Fruit fly (Drosophila melanogaster) whole organism, embryonic: ENCODE data around the gene plx.

Experiments used
- Ada2b ChIP-seq: fragments of 200-800 bp; sonication (Bioruptor generic); IDR thresholded peaks from 2 replicates; pipeline ENCODE4 v1.3.6; 2022; ENCODE audit warnings: missing biosample characterization, missing genetic modification characterization
- Asciz ChIP-seq: fragments of 200-800 bp; sonication (Bioruptor generic); optimal IDR thresholded peaks from 2 replicates; lab custom pipeline; 2017; ENCODE audit warnings: missing biosample characterization, mild to moderate bottlenecking, missing genetic modification characterization, missing genetic modification reagents
- B-H2 ChIP-seq: fragments of 200-800 bp; sonication (Bioruptor generic); optimal IDR thresholded peaks from 2 replicates; lab custom pipeline; 2018; ENCODE audit warnings: missing biosample characterization, mild to moderate bottlenecking, missing genetic modification characterization
- BEAF-32 ChIP-seq: fragments of 200-800 bp; sonication (Bioruptor generic); optimal IDR thresholded peaks from 3 replicates; lab custom pipeline; 2017; ENCODE audit warnings: missing biosample characterization, missing genetic modification characterization, mild to moderate bottlenecking, moderate library complexity, missing genetic modification reagents
- CG10147 ChIP-seq: fragments of 200-800 bp; sonication (Bioruptor generic); optimal IDR thresholded peaks from 2 replicates; lab custom pipeline; 2019; ENCODE audit warnings: missing biosample characterization, mild to moderate bottlenecking, missing genetic modification characterization, moderate library complexity
- CG12299 ChIP-seq: fragments of 200-800 bp; sonication (Bioruptor generic); optimal IDR thresholded peaks from 2 replicates; lab custom pipeline; 2018; ENCODE audit warnings: missing biosample characterization, mild to moderate bottlenecking, missing genetic modification characterization
- CG13123 ChIP-seq: fragments of 200-800 bp; sonication (Bioruptor generic); optimal IDR thresholded peaks from 2 replicates; lab custom pipeline; 2016; ENCODE audit warnings: missing biosample characterization, missing genetic modification characterization
- CG14050 ChIP-seq: fragments of 200-800 bp; sonication (Bioruptor generic); IDR thresholded peaks from 3 replicates; pipeline ENCODE4 v1.3.6; 2022; ENCODE audit warnings: missing biosample characterization, missing genetic modification characterization
- CG14441 ChIP-seq: fragments of 200-800 bp; sonication (Bioruptor generic); IDR thresholded peaks from 2 replicates; pipeline ENCODE4 v1.3.6; 2022; ENCODE audit warnings: missing biosample characterization, missing genetic modification characterization
- CG14860 ChIP-seq: fragments of 200-800 bp; sonication (Bioruptor generic); IDR thresholded peaks from 3 replicates; pipeline ENCODE4 v1.3.6; 2022; ENCODE audit warnings: missing biosample characterization, missing genetic modification characterization; ENCODE audit not compliant: partially characterized antibody
- CG15479 ChIP-seq: fragments of 200-800 bp; sonication (Bioruptor generic); optimal IDR thresholded peaks from 3 replicates; lab custom pipeline; 2019; ENCODE audit warnings: missing biosample characterization, mild to moderate bottlenecking, missing genetic modification characterization, moderate library complexity
- CG18262 ChIP-seq: fragments of 200-800 bp; optimal IDR thresholded peaks from 3 replicates; lab custom pipeline; 2019; ENCODE audit warnings: missing biosample characterization, mild to moderate bottlenecking, missing genetic modification characterization, moderate library complexity
- CG1832 ChIP-seq: fragments of 200-800 bp; sonication (Bioruptor generic); optimal IDR thresholded peaks from 2 replicates; lab custom pipeline; 2017; ENCODE audit warnings: missing biosample characterization, mild to moderate bottlenecking, missing genetic modification characterization, inconsistent platforms
- CG2116 ChIP-seq: fragments of 200-800 bp; sonication (Bioruptor generic); optimal IDR thresholded peaks from 3 replicates; lab custom pipeline; 2018; ENCODE audit warnings: missing biosample characterization, mild to moderate bottlenecking, missing genetic modification characterization
- CG31441 ChIP-seq: fragments of 200-800 bp; sonication (Bioruptor generic); IDR thresholded peaks from 2 replicates; pipeline ENCODE4 v1.3.6; 2022; ENCODE audit warnings: missing biosample characterization, missing genetic modification characterization
- CG32772 ChIP-seq: fragments of 200-800 bp; sonication (Bioruptor generic); IDR thresholded peaks from 2 replicates; pipeline ENCODE4 v1.3.6; 2022; ENCODE audit warnings: missing biosample characterization, missing genetic modification characterization
- CG33557 ChIP-seq: fragments of 200-800 bp; sonication (Bioruptor generic); optimal IDR thresholded peaks from 2 replicates; lab custom pipeline; 2019; ENCODE audit warnings: missing biosample characterization, mild to moderate bottlenecking, missing genetic modification characterization, moderate library complexity
- CG4730 ChIP-seq: fragments of 200-800 bp; sonication (Bioruptor generic); IDR thresholded peaks from 2 replicates; pipeline ENCODE4 v1.3.6; 2022; ENCODE audit warnings: missing biosample characterization, missing genetic modification characterization
- CG8359 ChIP-seq: fragments of 200-800 bp; sonication (Bioruptor generic); optimal IDR thresholded peaks from 2 replicates; lab custom pipeline; 2017; ENCODE audit warnings: missing biosample characterization, mild to moderate bottlenecking, missing genetic modification characterization, borderline replicate concordance
- CG8388 ChIP-seq: fragments of 200-800 bp; sonication (Bioruptor generic); optimal IDR thresholded peaks from 2 replicates; lab custom pipeline; 2019; ENCODE audit warnings: missing biosample characterization, mild to moderate bottlenecking, missing genetic modification characterization, moderate library complexity
- Deaf1 ChIP-seq: fragments of 200-800 bp; optimal IDR thresholded peaks from 3 replicates; lab custom pipeline; 2019; ENCODE audit warnings: missing biosample characterization, mild to moderate bottlenecking, missing genetic modification characterization, moderate library complexity
- Dip2 ChIP-seq: fragments of 200-800 bp; sonication (Bioruptor generic); IDR thresholded peaks from 2 replicates; pipeline ENCODE4 v1.3.6; 2022; ENCODE audit warnings: missing biosample characterization, missing genetic modification characterization
- Dp ChIP-seq: fragments of 200-800 bp; sonication (Bioruptor generic); optimal IDR thresholded peaks from 2 replicates; lab custom pipeline; 2018; ENCODE audit warnings: missing biosample characterization, mild to moderate bottlenecking, missing genetic modification characterization, moderate library complexity
- Dref ChIP-seq: fragments of 200-800 bp; sonication (Bioruptor generic); IDR thresholded peaks from 2 replicates; pipeline ENCODE4 v1.3.6; 2022; ENCODE audit warnings: missing biosample characterization, missing genetic modification characterization
- Drgx ChIP-seq: fragments of 200-800 bp; sonication (Bioruptor generic); IDR thresholded peaks from 2 replicates; pipeline ENCODE4 v1.3.6; 2022; ENCODE audit warnings: missing biosample characterization, missing genetic modification characterization
- Hand ChIP-seq: fragments of 200-800 bp; sonication (Bioruptor generic); optimal IDR thresholded peaks from 2 replicates; lab custom pipeline; 2017; ENCODE audit warnings: mild to moderate bottlenecking, missing biosample characterization, missing genetic modification reagents, missing genetic modification characterization
- Hr51 ChIP-seq, 2 experiments: fragments of 200-800 bp; sonication (Bioruptor generic); optimal IDR thresholded peaks; 2 replicates in 1 of 2; 3 replicates in 1 of 2; lab custom pipeline; 2016 to 2018; ENCODE audit warnings: missing biosample characterization in 2 of 2, missing genetic modification characterization in 2 of 2, mild to moderate bottlenecking in 1 of 2, moderate library complexity in 1 of 2
- Lhr ChIP-seq: fragments of 200-800 bp; sonication (Bioruptor generic); optimal IDR thresholded peaks from 3 replicates; lab custom pipeline; 2017; ENCODE audit warnings: mild to moderate bottlenecking, missing biosample characterization, missing genetic modification reagents, missing genetic modification characterization
- Poxn ChIP-seq: fragments of 200-800 bp; sonication (Bioruptor generic); IDR thresholded peaks from 2 replicates; pipeline ENCODE4 v1.3.6; 2022; ENCODE audit warnings: missing biosample characterization, missing genetic modification characterization
- Sox100B ChIP-seq: fragments of 200-800 bp; sonication (Bioruptor generic); optimal IDR thresholded peaks from 3 replicates; lab custom pipeline; 2018; ENCODE audit warnings: missing biosample characterization, mild to moderate bottlenecking, missing genetic modification characterization
- ato ChIP-seq: fragments of 200-800 bp; sonication (Bioruptor generic); IDR thresholded peaks from 2 replicates; pipeline ENCODE4 v1.3.6; 2022; ENCODE audit warnings: missing biosample characterization, missing genetic modification characterization; ENCODE audit not compliant: partially characterized antibody
- cato ChIP-seq: fragments of 200-800 bp; sonication (Bioruptor generic); optimal IDR thresholded peaks from 2 replicates; lab custom pipeline; 2016; ENCODE audit warnings: missing biosample characterization, missing genetic modification characterization, borderline replicate concordance
- caup ChIP-seq: fragments of 200-800 bp; sonication (Bioruptor generic); optimal IDR thresholded peaks from 3 replicates; lab custom pipeline; 2017; ENCODE audit warnings: missing biosample characterization, mild to moderate bottlenecking, missing genetic modification characterization, moderate library complexity; ENCODE audit not compliant: severe bottlenecking
- dmrt11E ChIP-seq: fragments of 200-800 bp; sonication (Bioruptor generic); optimal IDR thresholded peaks from 3 replicates; lab custom pipeline; 2018; ENCODE audit warnings: missing biosample characterization, mild to moderate bottlenecking, missing genetic modification characterization, moderate library complexity
- dpn ChIP-seq, 2 experiments: fragments of 200-800 bp; sonication (Bioruptor generic); optimal IDR thresholded peaks; 3 replicates each; lab custom pipeline; 2016; ENCODE audit warnings: missing biosample characterization in 2 of 2, missing genetic modification characterization in 2 of 2
- jing ChIP-seq: fragments of 200-800 bp; sonication (Bioruptor generic); optimal IDR thresholded peaks from 2 replicates; lab custom pipeline; 2018; ENCODE audit warnings: missing biosample characterization, mild to moderate bottlenecking, missing genetic modification characterization
- odd ChIP-seq: fragments of 200-800 bp; sonication (Bioruptor generic); optimal IDR thresholded peaks from 2 replicates; lab custom pipeline; 2017; ENCODE audit warnings: missing biosample characterization, mild to moderate bottlenecking, missing genetic modification characterization
- phol ChIP-seq: fragments of 200-800 bp; sonication (Bioruptor generic); optimal IDR thresholded peaks from 3 replicates; lab custom pipeline; 2018; ENCODE audit warnings: missing biosample characterization, mild to moderate bottlenecking, missing genetic modification characterization, moderate library complexity
- repo ChIP-seq: fragments of 200-800 bp; sonication (Bioruptor generic); optimal IDR thresholded peaks from 2 replicates; lab custom pipeline; 2016; ENCODE audit warnings: missing biosample characterization, missing genetic modification characterization
- slbo ChIP-seq: fragments of 200-800 bp; sonication (Bioruptor generic); IDR thresholded peaks from 2 replicates; pipeline ENCODE4 v1.3.6; 2022; ENCODE audit warnings: missing biosample characterization, missing genetic modification characterization
- so ChIP-seq: fragments of 200-800 bp; sonication (Bioruptor generic); IDR thresholded peaks from 3 replicates; pipeline ENCODE4 v1.3.6; 2022; ENCODE audit warnings: missing biosample characterization, missing genetic modification characterization
- sr ChIP-seq: fragments of 200-800 bp; sonication (Bioruptor generic); IDR thresholded peaks from 3 replicates; pipeline ENCODE4 v1.3.6; 2022; ENCODE audit warnings: missing biosample characterization, missing genetic modification characterization
- toy ChIP-seq: fragments of 200-800 bp; sonication (Bioruptor generic); IDR thresholded peaks from 2 replicates; pipeline ENCODE4 v1.3.6; 2022; ENCODE audit warnings: missing biosample characterization, missing genetic modification characterization
- wor ChIP-seq: fragments of 200-800 bp; sonication (Bioruptor generic); IDR thresholded peaks from 2 replicates; pipeline ENCODE4 v1.3.6; 2022; ENCODE audit warnings: missing biosample characterization, missing genetic modification characterization

The plx gene

DNA sequence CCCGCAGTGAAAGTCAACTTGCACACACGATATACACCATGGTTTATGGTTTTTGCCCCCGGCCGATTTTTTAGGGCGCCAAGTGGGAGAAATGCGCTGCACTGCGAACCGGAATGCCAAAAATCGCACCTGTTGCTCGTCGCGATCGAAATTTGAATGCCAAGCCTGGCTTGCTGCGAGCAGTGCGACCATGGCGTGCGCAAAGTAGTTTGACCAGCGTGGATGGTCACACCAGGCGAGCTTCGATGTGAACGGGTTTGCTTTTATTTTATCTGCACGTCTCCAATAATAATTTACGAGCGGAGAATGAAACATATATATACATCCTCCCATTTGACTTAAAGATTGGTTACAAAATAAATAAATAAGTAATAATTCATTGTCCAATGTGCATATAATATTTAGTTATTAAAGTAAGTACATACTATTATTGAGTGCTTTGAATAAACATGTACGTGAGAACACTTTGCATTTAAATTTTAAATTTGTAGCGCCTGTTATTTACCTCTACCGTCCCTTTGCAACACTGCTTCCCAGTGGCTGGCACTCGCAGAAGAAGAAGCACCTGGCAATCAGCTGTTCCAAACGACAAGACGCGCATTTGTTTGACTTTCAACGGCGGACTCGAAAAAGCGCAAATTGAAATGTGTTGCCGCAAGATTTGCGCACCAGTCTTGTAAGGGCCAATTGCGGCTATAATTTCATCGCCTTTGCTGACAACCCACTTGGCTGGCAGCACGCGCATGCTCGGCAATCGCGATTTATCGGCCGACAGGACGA, at the start of gene plx, which contains the start of gene Rab23 (continued):
- TF ChIP-seq Deaf1 (tag; lab: Kevin White, UChicago) (peak; percentile 83), Hr51 (GFP tag; optimal IDR thresholded peaks at IDR 0.05; lab: Kevin White, UChicago) (peak in 1 of 2 experiments; percentile 0), CG18262 (tag; lab: Kevin White, UChicago) (no peak), B-H2 (peak; percentile 44), Lhr (GFP tag; lab: Kevin White, UChicago) (peak; percentile 50), dpn (GFP tag; optimal IDR thresholded peaks at IDR 0.05; lab: Kevin White, UChicago) (no peak)
- TF ChIP-seq, all 482 proteins: peak for 125

DNA sequence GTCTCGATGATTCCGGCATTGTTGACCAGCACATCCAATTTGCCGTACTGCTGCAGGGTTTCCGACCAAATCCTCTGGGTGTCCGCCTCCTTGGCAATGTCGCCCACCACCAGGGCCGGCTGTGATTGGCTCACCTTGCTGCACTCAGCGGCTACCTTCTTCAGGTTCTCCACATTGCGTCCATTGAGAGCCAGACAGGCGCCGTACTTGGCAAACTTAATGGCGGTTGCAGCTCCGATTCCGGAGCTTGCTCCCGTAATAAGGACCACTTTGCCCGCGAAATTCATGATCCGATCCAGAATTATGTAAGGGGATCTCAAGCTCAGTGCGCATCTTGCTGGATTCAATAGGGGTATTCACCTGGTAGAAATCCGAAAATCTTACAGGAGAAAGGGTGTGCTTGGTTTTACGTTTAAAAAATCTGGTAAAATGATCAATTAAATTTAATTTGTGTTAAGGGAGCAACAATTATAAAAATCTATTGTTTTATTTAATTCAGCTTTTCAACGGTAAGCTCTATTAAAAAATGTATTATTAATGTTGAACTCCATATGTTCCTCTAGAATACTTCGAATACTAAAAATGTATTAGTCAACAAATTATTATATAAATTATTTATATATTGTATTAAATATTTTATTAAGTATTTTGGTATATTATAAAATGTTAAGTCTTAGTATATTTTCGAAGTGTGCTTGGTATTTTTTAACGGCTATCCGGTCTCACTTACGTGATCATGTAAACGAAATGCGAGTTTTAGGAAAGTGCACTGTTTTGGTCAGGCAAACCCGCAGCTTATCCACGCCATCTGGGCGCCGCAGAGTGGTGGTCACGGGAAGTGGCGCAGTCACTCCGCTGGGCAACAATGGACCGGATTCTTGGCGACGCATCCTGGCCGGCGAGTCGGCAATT, 48.9 kb upstream of the plx start, which contains the start of the genes CG31548 and CG12170:
CG31548 (minus strand) TSS at position 334 of the 912 bp plus-strand sequence.
CG12170 (plus strand) TSS at position 716 of the 912 bp plus-strand sequence.
- TF ChIP-seq CG12299 (no peak), CG14441 (GFP tag; lab: Robert Waterston, UW) (no peak), dmrt11E (tag; lab: Kevin White, UChicago) (peak; percentile 55), CG32772 (GFP tag; lab: Robert Waterston, UW) (no peak), Drgx (GFP tag; lab: Robert Waterston, UW) (no peak), BEAF-32 (no peak), Lhr (GFP tag; lab: Kevin White, UChicago) (peak; percentile 19), CG2116 (GFP tag; lab: Kevin White, UChicago) (peak; percentile 58), CG10147 (peak; percentile 23), Dref (no peak), CG31441 (peak; percentile 68), jing (GFP tag; lab: Kevin White, UChicago) (no peak), CG14050 (GFP tag; lab: Robert Waterston, UW) (no peak), caup (no peak), odd (no peak), phol (tag; lab: Kevin White, UChicago) (peak; percentile 60), slbo (peak; percentile 24; the same call in 1 of the 2 replicates), cato (no peak), wor (GFP tag; lab: Robert Waterston, UW) (no peak), CG1832 (GFP tag; lab: Kevin White, UChicago) (no peak), CG15479 (GFP tag; lab: Kevin White, UChicago) (no peak), repo (no peak), CG8388 (GFP tag; lab: Kevin White, UChicago) (peak; percentile 60), Dp (GFP tag; lab: Kevin White, UChicago) (no peak), Asciz (GFP tag; lab: Kevin White, UChicago) (no peak), Dip2 (GFP tag; lab: Robert Waterston, UW) (no peak), CG33557 (GFP tag; lab: Kevin White, UChicago) (no peak), Sox100B (GFP tag; lab: Kevin White, UChicago) (no peak), CG4730 (GFP tag; lab: Robert Waterston, UW) (no peak), Ada2b (GFP tag; lab: Robert Waterston, UW) (0 out of 2 replicates have a peak, but pooled peaks have one; percentile 26), CG8359 (GFP tag; lab: Kevin White, UChicago) (no peak), toy (GFP tag; lab: Robert Waterston, UW) (no peak), CG13123 (GFP tag; lab: Kevin White, UChicago) (no peak), sr (GFP tag; lab: Robert Waterston, UW) (no peak), ato (GFP tag; lab: Robert Waterston, UW) (no peak), so (GFP tag; lab: Robert Waterston, UW) (peak; percentile 33; the same call in 1 of the 3 replicates), Poxn (GFP tag; lab: Robert Waterston, UW) (no peak), Hand (no peak), CG14860 (GFP tag; lab: Robert Waterston, UW) (no peak)
